Worm (Caenorhabditis elegans): Measurements from ENCODE around the gene nhl-2.

nhl-2 gene

ce11 chrIII:4899728-4900127 lies 843 bp upstream of the nhl-2 start (continued):
- peak; percentile 88 for TF ChIP-seq ztf-4 (tag; optimal IDR thresholded peaks at IDR 0.05)
- peak; percentile 76 for TF ChIP-seq ceh-16 (tag; optimal IDR thresholded peaks at IDR 0.05)
- peak; percentile 92 for TF ChIP-seq snpc-4 (tag; optimal IDR thresholded peaks at IDR 0.05)
- TF ChIP-seq ceh-9 (tag; optimal IDR thresholded peaks at IDR 0.05): no peak
- TF ChIP-seq jun-1 (tag; optimal IDR thresholded peaks at IDR 0.05): peak; percentile 98
- peak; percentile 100 for TF ChIP-seq nhr-25 (tag; optimal IDR thresholded peaks at IDR 0.05)

DNA sequence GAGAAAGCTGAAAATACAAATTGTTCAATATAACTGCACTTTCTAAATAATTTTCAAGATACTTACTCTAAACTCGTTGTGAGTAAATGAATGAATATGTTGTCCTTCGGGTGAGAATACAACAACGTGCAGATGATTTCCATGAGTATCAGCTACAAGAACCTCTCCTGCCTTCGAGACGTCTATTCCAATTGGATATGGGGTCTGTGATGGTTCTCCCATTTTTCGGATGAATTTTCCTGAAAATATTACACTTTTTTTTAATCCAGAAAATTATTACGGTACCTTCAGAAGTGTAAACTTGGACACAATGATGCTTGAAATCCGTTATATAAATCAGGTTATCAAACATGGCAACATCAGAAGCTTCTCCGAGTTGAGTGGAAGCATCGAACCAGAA lies 3.6 kb downstream of the nhl-2 start:
- no peak for TF ChIP-seq jun-1 (tag; optimal IDR thresholded peaks at IDR 0.05)
- TF ChIP-seq unc-39 (tag; optimal IDR thresholded peaks at IDR 0.05): no peak
- TF ChIP-seq ZK546.5 (tag; optimal IDR thresholded peaks at IDR 0.05): no peak
- TF ChIP-seq fkh-2 (tag; optimal IDR thresholded peaks at IDR 0.05): no peak
- no peak for TF ChIP-seq nhr-12 (tag; optimal IDR thresholded peaks at IDR 0.05)
- no peak for TF ChIP-seq R02D3.7 (tag; optimal IDR thresholded peaks at IDR 0.05)
- no peak for TF ChIP-seq aly-2 (tag; optimal IDR thresholded peaks at IDR 0.05)
- TF ChIP-seq sea-2 (GFP tag; optimal IDR thresholded peaks at IDR 0.05): no peak
- TF ChIP-seq zag-1 (tag; optimal IDR thresholded peaks at IDR 0.05): no peak
- TF ChIP-seq nfya-1 (tag; optimal IDR thresholded peaks at IDR 0.05; ENCODE audit: insufficient read depth): no peak
- TF ChIP-seq elt-2 (tag; optimal IDR thresholded peaks at IDR 0.05): no peak
- no peak for TF ChIP-seq nhr-43 (tag; optimal IDR thresholded peaks at IDR 0.05; ENCODE audit: poor library complexity, severe bottlenecking)
- no peak for TF ChIP-seq nhr-237 (tag; optimal IDR thresholded peaks at IDR 0.05)
- no peak for TF ChIP-seq lin-15B (tag; optimal IDR thresholded peaks at IDR 0.05)
- TF ChIP-seq ceh-16 (tag; optimal IDR thresholded peaks at IDR 0.05): no peak
- TF ChIP-seq elt-1 (tag; optimal IDR thresholded peaks at IDR 0.05): no peak

DNA sequence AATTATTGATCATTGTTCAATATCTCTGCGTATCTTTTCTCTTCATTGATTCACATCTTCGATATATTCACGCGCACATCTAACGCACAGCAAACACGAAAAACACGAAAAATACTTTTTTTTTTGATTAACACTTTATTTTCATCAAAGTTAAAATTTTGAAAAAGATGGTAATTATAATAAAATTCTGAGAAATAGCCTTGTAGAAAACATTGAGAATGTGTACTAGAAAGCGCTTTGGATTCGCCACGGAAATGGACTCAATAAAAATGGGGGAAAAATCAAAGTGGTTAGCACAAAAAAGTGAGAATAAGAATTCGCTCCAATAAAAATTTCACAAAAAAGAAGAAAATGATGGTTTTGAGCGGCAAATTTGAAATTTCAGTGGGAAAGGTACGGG lies 5.3 kb downstream of the nhl-2 start, which contains the start of gene F26F4.6:
Gene F26F4.6 (minus strand): TSS at position 101 of the 400 bp plus-strand sequence.
- TF ChIP-seq tbx-2 (tag; optimal IDR thresholded peaks at IDR 0.05) (no peak), lin-15B (tag; optimal IDR thresholded peaks at IDR 0.05) (no peak), ceh-28 (tag; optimal IDR thresholded peaks at IDR 0.05) (no peak)

DNA sequence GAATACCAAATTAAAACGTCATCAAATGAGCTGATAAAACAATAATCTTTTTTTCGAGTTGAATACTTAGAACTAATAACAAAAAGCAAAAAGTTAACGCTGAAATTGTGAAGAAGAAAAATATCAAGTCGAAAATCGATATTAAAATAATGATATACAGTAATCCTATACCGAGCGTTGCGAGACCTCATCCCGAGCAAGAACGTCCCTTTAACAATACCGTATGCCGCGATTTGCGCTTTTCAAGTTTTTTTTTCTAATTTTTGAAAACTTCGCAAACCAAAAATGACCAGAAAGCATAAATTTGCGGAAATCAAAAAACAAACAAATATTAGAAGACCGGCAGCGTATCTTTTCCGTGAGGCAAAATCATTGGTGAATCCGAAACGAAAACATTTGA lies 7.9 kb downstream of the nhl-2 start, which contains the start of gene F26F4.5:
Gene F26F4.5 (minus strand): TSS at position 256 of the 400 bp plus-strand sequence.
- TF ChIP-seq pha-4 (tag; optimal IDR thresholded peaks at IDR 0.05): peak; percentile 29
- no peak for TF ChIP-seq nfya-1 (tag; optimal IDR thresholded peaks at IDR 0.05; ENCODE audit: insufficient read depth)
- TF ChIP-seq nhr-76 (tag; optimal IDR thresholded peaks at IDR 0.05): no peak
- no peak for TF ChIP-seq unc-39 (tag; optimal IDR thresholded peaks at IDR 0.05)

DNA sequence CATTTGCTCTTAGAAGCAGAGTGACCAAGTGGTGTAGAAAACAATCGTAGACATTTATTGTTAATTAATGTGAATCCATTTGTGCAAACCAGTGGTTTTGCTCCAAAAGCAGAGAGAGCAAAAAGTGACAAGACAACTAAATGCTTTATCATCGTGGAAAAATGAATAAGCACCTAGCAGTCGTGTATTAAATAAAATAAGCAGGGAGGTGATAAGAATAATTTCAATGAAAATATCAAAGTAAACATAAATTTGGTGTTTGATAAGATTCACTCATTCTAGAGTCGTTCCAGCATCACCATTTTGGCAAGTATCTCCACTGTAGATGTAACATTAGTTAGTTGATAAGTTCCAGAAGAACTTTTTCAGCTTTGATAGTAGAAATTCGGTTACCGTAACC lies 11.6 kb downstream of the nhl-2 start, which contains the start of gene clec-6:
Gene clec-6 (minus strand): TSS at position 154 of the 400 bp plus-strand sequence.
- TF ChIP-seq elt-2 (tag; optimal IDR thresholded peaks at IDR 0.05): peak; percentile 60
- TF ChIP-seq pqm-1 (tag; optimal IDR thresholded peaks at IDR 0.05): peak; percentile 23
- no peak for TF ChIP-seq ceh-9 (tag; optimal IDR thresholded peaks at IDR 0.05)
- TF ChIP-seq pha-4 (tag; optimal IDR thresholded peaks at IDR 0.05): peak; percentile 33

ce11 chrIII:4883429-4883828 lies 15.5 kb downstream of the nhl-2 start, which contains the start of gene clec-5:
Gene clec-5, minus strand, starts transcription at chrIII:4883606.
- TF ChIP-seq nhr-77 (tag; optimal IDR thresholded peaks at IDR 0.05) (no peak), ztf-11 (tag; optimal IDR thresholded peaks at IDR 0.05) (no peak), mml-1 (tag; optimal IDR thresholded peaks at IDR 0.05) (no peak), ztf-4 (tag; optimal IDR thresholded peaks at IDR 0.05) (no peak), jun-1 (tag; optimal IDR thresholded peaks at IDR 0.05) (peak; percentile 17), nhr-76 (tag; optimal IDR thresholded peaks at IDR 0.05) (no peak), egl-27 (tag; optimal IDR thresholded peaks at IDR 0.05) (no peak), nhr-12 (tag; optimal IDR thresholded peaks at IDR 0.05) (no peak), lin-39 (tag; optimal IDR thresholded peaks at IDR 0.05) (no peak), elt-3 (tag; optimal IDR thresholded peaks at IDR 0.05) (no peak), nhr-11 (tag; optimal IDR thresholded peaks at IDR 0.05) (no peak), skn-1 (tag; optimal IDR thresholded peaks at IDR 0.05) (no peak), ceh-82 (tag; optimal IDR thresholded peaks at IDR 0.05) (no peak), nfya-1 (tag; optimal IDR thresholded peaks at IDR 0.05; ENCODE audit: insufficient read depth) (no peak), ceh-9 (tag; optimal IDR thresholded peaks at IDR 0.05) (no peak), nhr-23 (tag; optimal IDR thresholded peaks at IDR 0.05) (no peak), tbx-2 (tag; optimal IDR thresholded peaks at IDR 0.05) (no peak), ama-1 (optimal IDR thresholded peaks at IDR 0.05) (no peak), eor-1 (tag; optimal IDR thresholded peaks at IDR 0.05) (no peak), elt-2 (tag; optimal IDR thresholded peaks at IDR 0.05) (peak; percentile 68), fos-1 (tag; optimal IDR thresholded peaks at IDR 0.05) (no peak), R02D3.7 (tag; optimal IDR thresholded peaks at IDR 0.05) (no peak), pha-4 (tag; optimal IDR thresholded peaks at IDR 0.05) (peak; percentile 48), pqm-1 (tag; optimal IDR thresholded peaks at IDR 0.05) (peak; percentile 54), zag-1 (tag; optimal IDR thresholded peaks at IDR 0.05) (no peak), nhr-28 (tag; optimal IDR thresholded peaks at IDR 0.05) (no peak)
